Worm (Caenorhabditis elegans) whole organism, L1 larva: ENCODE results near the gene C16D9.5.

Experiments
- aly-2 ChIP-seq: fragments of 150-350 bp; optimal IDR thresholded peaks from 2 replicates; lab custom pipeline; 2014; ENCODE audit warnings: missing biosample characterization, missing genetic modification characterization
- ceh-90 ChIP-seq: sonication (generic microtip); optimal IDR thresholded peaks from 2 replicates; lab custom pipeline; 2016; ENCODE audit warnings: missing genetic modification characterization, missing compliant biosample characterization
- elt-3 ChIP-seq, 6 experiments: fragments of 150-350 bp in 1 of 6; sonication (generic microtip); optimal IDR thresholded peaks; 2 replicates each; lab custom pipeline; 2017 to 2018; ENCODE audit warnings: missing biosample characterization in 6 of 6, missing genetic modification characterization in 6 of 6, inconsistent platforms in 1 of 6
- nhr-28 ChIP-seq: fragments of 150-350 bp; optimal IDR thresholded peaks from 2 replicates; lab custom pipeline; 2014; ENCODE audit warnings: missing biosample characterization, missing genetic modification characterization
- nhr-90 ChIP-seq: sonication (generic microtip); optimal IDR thresholded peaks from 2 replicates; lab custom pipeline; 2016; ENCODE audit warnings: mild to moderate bottlenecking, missing genetic modification characterization, missing compliant biosample characterization; ENCODE audit not compliant: poor library complexity
- snpc-4 ChIP-seq: fragments of 150-350 bp; optimal IDR thresholded peaks from 2 replicates; lab custom pipeline; 2014; ENCODE audit warnings: missing biosample characterization, missing genetic modification characterization

DNA sequence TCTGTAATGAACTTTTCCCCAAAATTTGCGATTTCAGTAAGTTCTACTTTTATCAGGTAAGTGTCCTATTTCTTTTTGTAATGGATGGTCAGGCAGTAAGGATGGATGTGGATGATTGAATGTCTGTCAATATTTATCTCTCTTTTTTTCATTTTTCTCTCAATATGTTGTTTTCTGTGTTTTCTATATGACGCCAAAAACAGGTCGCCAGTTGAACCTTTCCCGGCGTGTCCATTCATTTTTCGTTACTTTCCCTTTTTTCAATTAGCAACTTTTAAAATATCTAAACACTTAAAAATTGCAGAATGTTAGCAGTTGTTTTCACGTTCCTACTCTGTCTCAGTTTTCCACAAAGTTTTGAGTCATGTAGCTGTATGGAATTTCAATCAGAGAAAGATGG lies 38.4 kb downstream of the C16D9.5 start, which contains the start of gene timp-1:
- no peak for TF ChIP-seq nhr-90
- no peak for TF ChIP-seq nhr-28
- no peak for TF ChIP-seq aly-2
- peak in 1 of 6 experiments; percentile 47 for TF ChIP-seq elt-3 (tag; optimal IDR thresholded peaks at IDR 0.05; lab: Kevin White, UChicago)
- TF ChIP-seq ceh-90 (tag; lab: Kevin White, UChicago) = no peak
- TF ChIP-seq snpc-4 (tag; lab: Kevin White, UChicago) = no peak
